Fruit fly (Drosophila melanogaster): ENCODE data around the gene Dsor1.

dm6 chrX:9291270-9291669, 44.1 kb downstream of the Dsor1 start:
- no peak for TF ChIP-seq ttk (optimal IDR thresholded peaks at IDR 0.05)
- no peak for TF ChIP-seq h (optimal IDR thresholded peaks at IDR 0.05)
- TF ChIP-seq psq (optimal IDR thresholded peaks at IDR 0.05), result no peak
- TF ChIP-seq insv (optimal IDR thresholded peaks at IDR 0.05), result no peak
- no peak for TF ChIP-seq Sin3A (optimal IDR thresholded peaks at IDR 0.05)
